Comparison of ENCODE assay signal across 1 fruit fly cellular context in the genomic region with DNA sequence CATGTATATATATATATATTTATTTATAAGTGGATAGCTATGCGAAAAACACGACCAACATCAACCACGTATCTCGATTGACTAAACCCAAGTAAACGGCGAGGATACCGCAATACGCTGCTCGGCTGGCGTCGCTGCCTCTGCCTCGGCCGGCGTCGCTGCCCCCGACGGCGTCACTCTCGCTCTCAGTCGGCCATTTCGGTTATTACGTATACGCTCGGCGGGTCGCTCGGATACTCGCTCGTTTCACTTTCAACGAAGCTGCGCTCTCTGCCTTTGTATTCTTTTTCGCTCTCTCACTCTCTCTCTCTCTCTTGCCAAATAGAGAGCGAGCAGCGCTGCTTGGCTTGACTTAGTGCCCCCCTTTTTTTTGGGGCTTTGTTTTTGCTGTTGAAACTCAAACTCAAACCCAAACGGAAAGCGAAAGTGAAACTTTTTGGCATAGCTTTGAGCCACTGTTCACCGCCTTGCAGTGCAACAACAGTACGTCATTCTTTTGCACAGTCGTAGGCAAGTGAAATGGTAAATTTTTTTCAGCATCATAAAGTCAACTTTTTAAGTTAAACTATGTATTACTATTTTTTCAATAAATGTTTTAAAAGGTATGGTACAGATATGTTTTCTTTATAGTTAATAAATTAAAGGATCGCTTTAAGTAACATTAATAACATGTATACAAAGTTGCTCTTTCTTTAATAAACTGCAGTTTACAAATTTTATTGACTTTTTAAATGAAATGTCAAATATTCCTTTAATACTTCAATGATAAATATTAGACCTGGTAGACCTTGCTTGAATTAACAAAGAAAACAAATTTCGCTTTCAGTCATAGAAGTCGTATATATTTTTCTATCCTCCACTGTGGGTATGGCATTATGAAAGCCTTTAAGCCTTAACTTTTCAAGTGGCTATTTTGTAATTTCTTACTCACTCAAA.
TF ChIP-seq lines count a peak whose summit lies in the region.

No protein-coding gene starts in this region.

TF ChIP-seq in whole organism, embryonic, 481 proteins besides CTCF, POLR2A, EP300 and RAD21 (continued from another document):
- TF ChIP-seq pnt (GFP tag; optimal IDR thresholded peaks at IDR 0.05; lab: Kevin White, UChicago) (no peak), CG30020 (tag; optimal IDR thresholded peaks at IDR 0.05; lab: Kevin White, UChicago) (no peak), B-H2 (GFP tag; optimal IDR thresholded peaks at IDR 0.05; lab: Kevin White, UChicago) (no peak), Optix (GFP tag; IDR thresholded peaks at IDR 0.05; lab: Robert Waterston, UW) (no peak), Hsf (GFP tag; optimal IDR thresholded peaks at IDR 0.05; lab: Kevin White, UChicago) (no peak), scrt (GFP tag; optimal IDR thresholded peaks at IDR 0.05; lab: Kevin White, UChicago) (peak; percentile 51), CG14050 (GFP tag; IDR thresholded peaks at IDR 0.05; lab: Robert Waterston, UW) (no peak), org-1 (GFP tag; optimal IDR thresholded peaks at IDR 0.05; lab: Kevin White, UChicago) (no peak), gfzf (GFP tag; optimal IDR thresholded peaks at IDR 0.05; lab: Kevin White, UChicago) (no peak), lbe (GFP tag; optimal IDR thresholded peaks at IDR 0.05; lab: Kevin White, UChicago) (no peak), GATAe (GFP tag; conservative IDR thresholded peaks at IDR 0.05; lab: Robert Waterston, UW) (no peak), twi (tag; optimal IDR thresholded peaks at IDR 0.05; lab: Kevin White, UChicago) (no peak), gce (GFP tag; IDR thresholded peaks at IDR 0.05; lab: Robert Waterston, UW) (peak; percentile 26; the same call in 1 of the 3 replicates), CG1647 (GFP tag; optimal IDR thresholded peaks at IDR 0.05; lab: Kevin White, UChicago) (no peak), CG30431 (GFP tag; optimal IDR thresholded peaks at IDR 0.05; lab: Kevin White, UChicago) (no peak), E2f1 (GFP tag; IDR thresholded peaks at IDR 0.05; lab: Robert Waterston, UW) (no peak), ken (GFP tag; IDR thresholded peaks at IDR 0.05; lab: Robert Waterston, UW) (no peak), CkIIα-i1 (GFP tag; IDR thresholded peaks at IDR 0.05; lab: Robert Waterston, UW) (no peak), CG16815 (GFP tag; optimal IDR thresholded peaks at IDR 0.05; lab: Kevin White, UChicago) (no peak), pb (GFP tag; optimal IDR thresholded peaks at IDR 0.05; lab: Kevin White, UChicago) (no peak), HmgZ (tag; optimal IDR thresholded peaks at IDR 0.05; lab: Kevin White, UChicago) (peak; percentile 12), CG17829 (tag; optimal IDR thresholded peaks at IDR 0.05; lab: Kevin White, UChicago) (no peak), br (optimal IDR thresholded peaks at IDR 0.05; lab: Kevin White, UChicago) (no peak), stc (GFP tag; IDR thresholded peaks at IDR 0.05; lab: Robert Waterston, UW) (0 out of 2 replicates have a peak, but pooled peaks have one; percentile 53), CG14667 (GFP tag; IDR thresholded peaks at IDR 0.05; lab: Robert Waterston, UW) (no peak), CG9932 (GFP tag; IDR thresholded peaks at IDR 0.05; lab: Robert Waterston, UW) (no peak), btn (GFP tag; optimal IDR thresholded peaks at IDR 0.05; lab: Kevin White, UChicago) (no peak), Neu2 (GFP tag; optimal IDR thresholded peaks at IDR 0.05; lab: Kevin White, UChicago; ENCODE audit: borderline replicate concordance) (no peak), CG8290 (GFP tag; optimal IDR thresholded peaks at IDR 0.05; lab: Kevin White, UChicago) (no peak), CG8290 (tag; optimal IDR thresholded peaks at IDR 0.05; lab: Kevin White, UChicago) (peak; percentile 21 to 54), Sox102F (GFP tag; optimal IDR thresholded peaks at IDR 0.05; lab: Kevin White, UChicago) (peak; percentile 66), chn (GFP tag; optimal IDR thresholded peaks at IDR 0.05; lab: Kevin White, UChicago) (no peak), mam (GFP tag; optimal IDR thresholded peaks at IDR 0.05; lab: Kevin White, UChicago) (no peak), Adf1 (GFP tag; IDR thresholded peaks at IDR 0.05; lab: Robert Waterston, UW) (peak; percentile 99), CG11456 (GFP tag; IDR thresholded peaks at IDR 0.05; lab: Robert Waterston, UW) (no peak), CoRest (tag; optimal IDR thresholded peaks at IDR 0.05; lab: Kevin White, UChicago) (peak; percentile 11), CG10209 (GFP tag; optimal IDR thresholded peaks at IDR 0.05; lab: Kevin White, UChicago) (no peak), Drgx (GFP tag; IDR thresholded peaks at IDR 0.05; lab: Robert Waterston, UW) (peak; percentile 69; the same call in 1 of the 2 replicates), CG1529 (GFP tag; optimal IDR thresholded peaks at IDR 0.05; lab: Kevin White, UChicago) (no peak), H2.0 (GFP tag; IDR thresholded peaks at IDR 0.05; lab: Robert Waterston, UW) (no peak), sc (optimal IDR thresholded peaks at IDR 0.05; lab: Kevin White, UChicago) (no peak), sc (GFP tag; optimal IDR thresholded peaks at IDR 0.05; lab: Kevin White, UChicago) (no peak), gt (GFP tag; IDR thresholded peaks at IDR 0.05; lab: Robert Waterston, UW) (no peak), unc-4 (GFP tag; IDR thresholded peaks at IDR 0.05; lab: Robert Waterston, UW; ENCODE audit: partially characterized antibody) (no peak), Blimp-1 (GFP tag; optimal IDR thresholded peaks at IDR 0.05; lab: Kevin White, UChicago) (peak; percentile 100), al (GFP tag; IDR thresholded peaks at IDR 0.05; lab: Robert Waterston, UW) (no peak), CG11695 (GFP tag; IDR thresholded peaks at IDR 0.05; lab: Robert Waterston, UW) (peak; percentile 50), CG18476 (GFP tag; optimal IDR thresholded peaks at IDR 0.05; lab: Kevin White, UChicago) (no peak), rib (GFP tag; IDR thresholded peaks at IDR 0.05; lab: Robert Waterston, UW) (peak; percentile 42; the same call in 1 of the 2 replicates), CG9727 (GFP tag; optimal IDR thresholded peaks at IDR 0.05; lab: Kevin White, UChicago) (no peak), CG7963 (GFP tag; IDR thresholded peaks at IDR 0.05; lab: Robert Waterston, UW; ENCODE audit: partially characterized antibody) (no peak), tap (tag; optimal IDR thresholded peaks at IDR 0.05; lab: Kevin White, UChicago) (peak; percentile 20), CG8089 (GFP tag; optimal IDR thresholded peaks at IDR 0.05; lab: Kevin White, UChicago) (no peak), CG2116 (GFP tag; optimal IDR thresholded peaks at IDR 0.05; lab: Kevin White, UChicago) (no peak), CG7745 (tag; optimal IDR thresholded peaks at IDR 0.05; lab: Kevin White, UChicago) (no peak), CG15601 (tag; optimal IDR thresholded peaks at IDR 0.05; lab: Kevin White, UChicago) (peak; percentile 8), HLH4C (GFP tag; IDR thresholded peaks at IDR 0.05; lab: Robert Waterston, UW; ENCODE audit: partially characterized antibody) (peak; percentile 11; the same call in 1 of the 3 replicates), Lhr (GFP tag; optimal IDR thresholded peaks at IDR 0.05; lab: Kevin White, UChicago) (no peak), CG14441 (GFP tag; IDR thresholded peaks at IDR 0.05; lab: Robert Waterston, UW) (peak; percentile 27; the same call in 1 of the 2 replicates), Hr51 (GFP tag; optimal IDR thresholded peaks at IDR 0.05; lab: Kevin White, UChicago) (peak in 1 of 2 experiments; percentile 74), CG3838 (GFP tag; optimal IDR thresholded peaks at IDR 0.05; lab: Kevin White, UChicago) (no peak), Dfd (GFP tag; optimal IDR thresholded peaks at IDR 0.05; lab: Kevin White, UChicago) (no peak), CG34422 (GFP tag; IDR thresholded peaks at IDR 0.05; lab: Robert Waterston, UW) (no peak; the same call in 2 of the 3 replicates)
